Worm (Caenorhabditis elegans): ENCODE data around the gene srx-96.

Gene srx-96

DNA sequence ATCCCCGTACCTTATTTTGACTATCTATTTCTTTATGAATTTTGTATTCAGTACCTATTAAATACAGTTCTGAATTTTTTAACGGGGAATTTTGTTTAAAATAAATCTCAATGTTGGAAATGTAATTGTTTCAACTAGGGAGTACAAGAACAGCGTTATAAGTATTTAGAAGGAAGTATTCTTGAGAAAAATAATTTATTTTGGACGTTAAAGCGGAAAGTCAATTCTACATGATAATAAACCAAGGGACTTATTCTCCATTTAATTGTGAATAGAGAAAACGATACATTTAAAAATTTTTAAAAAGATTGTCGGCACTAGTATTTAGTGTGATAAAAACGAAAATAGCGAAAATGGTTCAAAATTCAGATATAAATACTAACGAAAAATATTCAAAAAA is 42.0 kb upstream of the srx-96 start:
- no peak for TF ChIP-seq snpc-4 (tag; optimal IDR thresholded peaks at IDR 0.05)
- TF ChIP-seq mdl-1 (tag; optimal IDR thresholded peaks at IDR 0.05) = no peak
- no peak for TF ChIP-seq mab-5 (tag; optimal IDR thresholded peaks at IDR 0.05)
- TF ChIP-seq lin-11 (tag; optimal IDR thresholded peaks at IDR 0.05) = no peak
- TF ChIP-seq Y55F3AM.14 (GFP tag; optimal IDR thresholded peaks at IDR 0.05) = no peak
- no peak for TF ChIP-seq ceh-82 (tag; optimal IDR thresholded peaks at IDR 0.05)
- no peak for TF ChIP-seq alr-1 (tag; optimal IDR thresholded peaks at IDR 0.05)
- no peak for TF ChIP-seq nhr-237 (tag; optimal IDR thresholded peaks at IDR 0.05)
- TF ChIP-seq unc-62 (GFP tag; optimal IDR thresholded peaks at IDR 0.05) = no peak
- no peak for TF ChIP-seq nhr-129 (tag; optimal IDR thresholded peaks at IDR 0.05)
- TF ChIP-seq nhr-25 (tag; optimal IDR thresholded peaks at IDR 0.05) = no peak

DNA sequence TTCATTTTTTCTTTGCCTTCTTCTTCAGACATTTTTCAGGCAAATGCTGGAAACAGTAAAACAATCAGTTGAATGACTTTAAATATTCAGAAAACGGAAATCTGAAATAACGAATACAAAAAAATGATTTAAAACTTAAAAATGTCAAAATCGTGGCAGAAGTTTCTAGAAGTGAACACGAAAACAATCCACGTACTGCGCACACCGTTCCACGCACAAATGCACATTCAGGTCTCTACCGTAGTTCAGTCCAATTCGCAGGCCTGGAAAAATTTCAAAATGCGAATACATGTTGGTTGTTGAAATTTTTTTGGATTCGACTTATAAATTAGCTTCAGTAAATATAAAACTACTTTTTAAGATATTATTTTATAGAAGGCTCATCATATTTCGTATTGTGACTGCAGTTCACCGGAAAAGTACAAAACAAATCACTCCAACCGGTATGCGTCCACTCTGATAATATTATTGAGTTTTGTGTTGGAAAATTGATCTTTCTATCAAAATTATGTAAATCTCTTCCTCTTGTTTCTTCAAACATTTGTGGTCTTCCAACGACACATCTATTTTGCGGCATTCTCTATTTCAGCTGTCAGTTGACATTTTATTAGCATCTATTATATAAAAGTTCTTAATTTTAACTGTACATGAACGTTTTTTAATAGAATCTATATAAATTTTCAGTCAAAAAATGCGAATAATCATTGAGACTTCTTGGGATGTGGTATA is 39.1 kb upstream of the srx-96 start, which contains the start of the genes mip-2 and F58G11.4:
mip-2 (minus strand) TSS at position 48 of the 729 bp plus-strand sequence.
F58G11.4 (plus strand) TSS at position 679 of the 729 bp plus-strand sequence.
- TF ChIP-seq lsy-2 (tag; optimal IDR thresholded peaks at IDR 0.05) = no peak
- no peak for TF ChIP-seq mdl-1 (tag; optimal IDR thresholded peaks at IDR 0.05)
- no peak for TF ChIP-seq ceh-82 (tag; optimal IDR thresholded peaks at IDR 0.05)
- no peak for TF ChIP-seq sem-4 (tag; optimal IDR thresholded peaks at IDR 0.05)
- no peak for TF ChIP-seq unc-55 (GFP tag; optimal IDR thresholded peaks at IDR 0.05)
- no peak for TF ChIP-seq lin-39 (tag; optimal IDR thresholded peaks at IDR 0.05)
- TF ChIP-seq F13H6.1 (tag; optimal IDR thresholded peaks at IDR 0.05) = no peak
- TF ChIP-seq skn-1 (tag; optimal IDR thresholded peaks at IDR 0.05) = no peak
- no peak for TF ChIP-seq aly-2 (tag; optimal IDR thresholded peaks at IDR 0.05)

DNA sequence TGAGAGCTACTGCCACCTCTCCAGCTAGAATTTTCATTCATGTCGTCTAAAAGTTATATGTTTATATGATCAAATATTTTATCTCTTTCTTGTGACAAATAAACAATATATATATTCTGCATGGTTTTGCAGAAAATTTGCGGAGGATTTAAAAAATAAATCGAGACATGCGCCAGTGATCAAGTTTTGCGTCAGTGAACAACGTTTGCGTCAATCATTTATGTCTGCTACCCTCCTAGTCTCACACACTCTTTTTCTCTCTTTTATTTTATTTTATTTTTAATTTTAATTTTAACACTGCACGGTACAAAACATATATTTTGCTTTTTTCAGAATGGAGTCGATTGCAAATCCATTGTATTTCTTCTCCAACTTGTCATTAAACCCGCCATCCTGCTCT is 32.6 kb upstream of the srx-96 start, which contains the start of the genes tag-65 and ccz-1:
tag-65 (minus strand) TSS at position 46 of the 400 bp plus-strand sequence.
ccz-1 (plus strand) TSS at position 334 of the 400 bp plus-strand sequence.
- TF ChIP-seq sma-9 (GFP tag; optimal IDR thresholded peaks at IDR 0.05) (peak; percentile 94), sma-9 (tag; optimal IDR thresholded peaks at IDR 0.05) (no peak), lin-11 (tag; optimal IDR thresholded peaks at IDR 0.05) (peak; percentile 31), ceh-82 (tag; optimal IDR thresholded peaks at IDR 0.05) (no peak), mdl-1 (tag; optimal IDR thresholded peaks at IDR 0.05) (peak in 1 of 2 experiments; percentile 54), nhr-237 (tag; optimal IDR thresholded peaks at IDR 0.05) (peak; percentile 64), mab-5 (tag; optimal IDR thresholded peaks at IDR 0.05) (peak; percentile 90), unc-62 (GFP tag; optimal IDR thresholded peaks at IDR 0.05) (peak; percentile 57), lin-13 (GFP tag; optimal IDR thresholded peaks at IDR 0.05) (peak; percentile 87), nhr-11 (tag; optimal IDR thresholded peaks at IDR 0.05) (no peak), nhr-25 (tag; optimal IDR thresholded peaks at IDR 0.05) (peak; percentile 90), unc-39 (tag; optimal IDR thresholded peaks at IDR 0.05) (no peak), zag-1 (tag; optimal IDR thresholded peaks at IDR 0.05) (peak; percentile 41), ama-1 (optimal IDR thresholded peaks at IDR 0.05) (peak; percentile 35), peb-1 (tag; optimal IDR thresholded peaks at IDR 0.05) (no peak), crh-2 (tag; optimal IDR thresholded peaks at IDR 0.05) (peak; percentile 88), sma-3 (GFP tag; optimal IDR thresholded peaks at IDR 0.05) (peak; percentile 80), nhr-21 (tag; optimal IDR thresholded peaks at IDR 0.05) (peak; percentile 87), dmd-4 (tag; optimal IDR thresholded peaks at IDR 0.05) (peak; percentile 33), unc-55 (GFP tag; optimal IDR thresholded peaks at IDR 0.05) (peak; percentile 97), fos-1 (tag; optimal IDR thresholded peaks at IDR 0.05) (peak; percentile 69), ZK546.5 (tag; optimal IDR thresholded peaks at IDR 0.05) (peak; percentile 24), sem-4 (tag; optimal IDR thresholded peaks at IDR 0.05) (peak; percentile 57), C34F6.9 (tag; optimal IDR thresholded peaks at IDR 0.05) (peak; percentile 97), R02D3.7 (tag; optimal IDR thresholded peaks at IDR 0.05) (peak; percentile 68), nhr-12 (tag; optimal IDR thresholded peaks at IDR 0.05) (no peak), gmeb-1 (tag; optimal IDR thresholded peaks at IDR 0.05) (peak; percentile 93), nhr-129 (tag; optimal IDR thresholded peaks at IDR 0.05) (peak; percentile 59), mbf-1 (tag; optimal IDR thresholded peaks at IDR 0.05) (no peak), lsy-2 (tag; optimal IDR thresholded peaks at IDR 0.05) (peak; percentile 87 to 94), ceh-16 (tag; optimal IDR thresholded peaks at IDR 0.05) (peak; percentile 27), lin-39 (tag; optimal IDR thresholded peaks at IDR 0.05) (no peak), Y55F3AM.14 (GFP tag; optimal IDR thresholded peaks at IDR 0.05) (peak; percentile 38), F13H6.1 (tag; optimal IDR thresholded peaks at IDR 0.05) (peak; percentile 86), snpc-4 (tag; optimal IDR thresholded peaks at IDR 0.05) (peak; percentile 78), alr-1 (tag; optimal IDR thresholded peaks at IDR 0.05) (no peak), skn-1 (tag; optimal IDR thresholded peaks at IDR 0.05) (no peak), egl-27 (tag; optimal IDR thresholded peaks at IDR 0.05) (peak; percentile 43), blmp-1 (tag; optimal IDR thresholded peaks at IDR 0.05; ENCODE audit: insufficient read depth) (peak; percentile 60)
